Worm (Caenorhabditis elegans) whole organism, L2 larva: ENCODE measurements around the gene T02C12.5.

Experiments used
- C34F6.9 ChIP-seq: fragments of 150-350 bp; optimal IDR thresholded peaks from 2 replicates; lab custom pipeline; 2014; ENCODE audit warnings: missing biosample characterization, missing genetic modification characterization
- F13H6.1 ChIP-seq: sonication (generic microtip); optimal IDR thresholded peaks from 2 replicates; lab custom pipeline; 2016; ENCODE audit warnings: missing genetic modification characterization, missing compliant biosample characterization
- R02D3.7 ChIP-seq: fragments of 150-350 bp; optimal IDR thresholded peaks from 2 replicates; lab custom pipeline; 2014; ENCODE audit warnings: missing biosample characterization, missing genetic modification characterization
- Y55F3AM.14 ChIP-seq: fragments of 200-800 bp; sonication (Bioruptor generic); optimal IDR thresholded peaks from 2 replicates; lab custom pipeline; 2018; ENCODE audit warnings: mild to moderate bottlenecking, missing genetic modification characterization, missing compliant biosample characterization
- ZK546.5 ChIP-seq: sonication (generic microtip); optimal IDR thresholded peaks from 2 replicates; lab custom pipeline; 2017; ENCODE audit warnings: missing biosample characterization, missing genetic modification characterization
- alr-1 ChIP-seq: fragments of 150-350 bp; optimal IDR thresholded peaks from 2 replicates; lab custom pipeline; 2014; ENCODE audit warnings: missing biosample characterization, missing genetic modification characterization
- aly-2 ChIP-seq: fragments of 150-350 bp; optimal IDR thresholded peaks from 2 replicates; lab custom pipeline; 2014; ENCODE audit warnings: missing biosample characterization, missing genetic modification characterization
- ama-1 ChIP-seq: fragments of 150-350 bp; optimal IDR thresholded peaks from 2 replicates; lab custom pipeline; 2018; ENCODE audit warnings: inconsistent platforms
- blmp-1 ChIP-seq: sonication (generic microtip); optimal IDR thresholded peaks from 2 replicates; lab custom pipeline; 2017; ENCODE audit warnings: missing genetic modification characterization, mild to moderate bottlenecking, missing compliant biosample characterization, antibody characterized with exemption, moderate library complexity; ENCODE audit not compliant: insufficient read depth
- ceh-16 ChIP-seq: fragments of 150-350 bp; optimal IDR thresholded peaks from 2 replicates; lab custom pipeline; 2014; ENCODE audit warnings: missing biosample characterization, missing genetic modification characterization
- ceh-82 ChIP-seq: fragments of 150-350 bp; optimal IDR thresholded peaks from 2 replicates; lab custom pipeline; 2014; ENCODE audit warnings: missing biosample characterization, missing genetic modification characterization
- crh-2 ChIP-seq: sonication (generic microtip); optimal IDR thresholded peaks from 2 replicates; lab custom pipeline; 2017; ENCODE audit warnings: missing biosample characterization, missing genetic modification characterization
- dmd-4 ChIP-seq: sonication (generic microtip); optimal IDR thresholded peaks from 2 replicates; lab custom pipeline; 2017; ENCODE audit warnings: missing biosample characterization, missing genetic modification characterization
- egl-27 ChIP-seq: sonication (generic microtip); optimal IDR thresholded peaks from 3 replicates; lab custom pipeline; 2017; ENCODE audit warnings: missing biosample characterization, missing genetic modification reagents, missing genetic modification characterization
- elt-1 ChIP-seq: fragments of 150-350 bp; optimal IDR thresholded peaks from 2 replicates; lab custom pipeline; 2014; ENCODE audit warnings: missing biosample characterization, missing genetic modification characterization
- elt-3 ChIP-seq: sonication (generic microtip); optimal IDR thresholded peaks from 2 replicates; lab custom pipeline; 2017; ENCODE audit warnings: missing biosample characterization, missing genetic modification characterization
- fos-1 ChIP-seq: fragments of 150-350 bp; optimal IDR thresholded peaks from 2 replicates; lab custom pipeline; 2014; ENCODE audit warnings: missing biosample characterization, missing genetic modification characterization
- gmeb-1 ChIP-seq: fragments of 150-350 bp; optimal IDR thresholded peaks from 2 replicates; lab custom pipeline; 2014; ENCODE audit warnings: missing biosample characterization, missing genetic modification characterization
- lin-11 ChIP-seq: fragments of 150-350 bp; sonication (generic microtip); optimal IDR thresholded peaks from 2 replicates; lab custom pipeline; 2014; ENCODE audit warnings: missing biosample characterization, missing genetic modification characterization, inconsistent platforms, mixed read lengths
- lin-13 ChIP-seq: fragments of 150-350 bp; optimal IDR thresholded peaks from 2 replicates; lab custom pipeline; 2014; ENCODE audit warnings: missing biosample characterization, missing genetic modification reagents, missing genetic modification characterization
- lin-39 ChIP-seq: fragments of 150-350 bp; optimal IDR thresholded peaks from 2 replicates; lab custom pipeline; 2014; ENCODE audit warnings: missing biosample characterization, missing genetic modification reagents, missing genetic modification characterization
- lsy-2 ChIP-seq, 2 experiments: fragments of 150-350 bp in 1 of 2; sonication (generic microtip) in 1 of 2; optimal IDR thresholded peaks; 2 replicates each; lab custom pipeline; 2014 to 2017; ENCODE audit warnings: missing biosample characterization in 2 of 2, missing genetic modification characterization in 2 of 2
- mab-5 ChIP-seq: fragments of 150-350 bp; optimal IDR thresholded peaks from 2 replicates; lab custom pipeline; 2014; ENCODE audit warnings: missing biosample characterization, missing genetic modification characterization
- mbf-1 ChIP-seq: sonication (generic microtip); optimal IDR thresholded peaks from 2 replicates; lab custom pipeline; 2017; ENCODE audit warnings: missing biosample characterization, missing genetic modification characterization
- mdl-1 ChIP-seq, 2 experiments: fragments of 150-350 bp in 1 of 2; sonication (generic microtip) in 1 of 2; optimal IDR thresholded peaks; 2 replicates each; lab custom pipeline; 2017; ENCODE audit warnings: missing biosample characterization in 2 of 2, missing genetic modification characterization in 2 of 2
- nhr-10 ChIP-seq: sonication (generic microtip); optimal IDR thresholded peaks from 2 replicates; lab custom pipeline; 2017; ENCODE audit warnings: missing biosample characterization, missing genetic modification characterization
- nhr-11 ChIP-seq: fragments of 150-350 bp; optimal IDR thresholded peaks from 2 replicates; lab custom pipeline; 2014; ENCODE audit warnings: missing biosample characterization, missing genetic modification characterization
- nhr-12 ChIP-seq: fragments of 150-350 bp; optimal IDR thresholded peaks from 2 replicates; lab custom pipeline; 2014; ENCODE audit warnings: missing biosample characterization, missing genetic modification characterization
- nhr-129 ChIP-seq: fragments of 150-350 bp; optimal IDR thresholded peaks from 2 replicates; lab custom pipeline; 2014; ENCODE audit warnings: missing biosample characterization, missing genetic modification characterization
- nhr-21 ChIP-seq: fragments of 150-350 bp; optimal IDR thresholded peaks from 2 replicates; lab custom pipeline; 2014; ENCODE audit warnings: missing biosample characterization, missing genetic modification characterization
- nhr-23 ChIP-seq: fragments of 150-350 bp; optimal IDR thresholded peaks from 2 replicates; lab custom pipeline; 2014; ENCODE audit warnings: missing biosample characterization, missing genetic modification reagents, missing genetic modification characterization
- nhr-237 ChIP-seq: fragments of 150-350 bp; optimal IDR thresholded peaks from 2 replicates; lab custom pipeline; 2014; ENCODE audit warnings: missing biosample characterization, missing genetic modification characterization
- nhr-25 ChIP-seq: fragments of 150-350 bp; sonication (generic microtip); optimal IDR thresholded peaks from 3 replicates; lab custom pipeline; 2014; ENCODE audit warnings: missing biosample characterization, missing genetic modification characterization
- nhr-6 ChIP-seq: fragments of 150-350 bp; optimal IDR thresholded peaks from 2 replicates; lab custom pipeline; 2014; ENCODE audit warnings: missing biosample characterization, missing genetic modification characterization
- nhr-77 ChIP-seq: fragments of 150-350 bp; optimal IDR thresholded peaks from 2 replicates; lab custom pipeline; 2014; ENCODE audit warnings: missing biosample characterization, missing genetic modification characterization
- peb-1 ChIP-seq: fragments of 150-350 bp; optimal IDR thresholded peaks from 2 replicates; lab custom pipeline; 2014; ENCODE audit warnings: missing biosample characterization, missing genetic modification characterization
- sem-4 ChIP-seq: fragments of 150-350 bp; optimal IDR thresholded peaks from 2 replicates; lab custom pipeline; 2014; ENCODE audit warnings: missing biosample characterization, missing genetic modification reagents, missing genetic modification characterization
- skn-1 ChIP-seq: sonication (generic microtip); optimal IDR thresholded peaks from 2 replicates; lab custom pipeline; 2017; ENCODE audit warnings: missing biosample characterization, missing genetic modification characterization
- sma-3 ChIP-seq: sonication (generic microtip); optimal IDR thresholded peaks from 2 replicates; lab custom pipeline; 2016; ENCODE audit warnings: missing genetic modification reagents, missing genetic modification characterization, missing compliant biosample characterization
- sma-9 ChIP-seq, 2 experiments: fragments of 150-350 bp in 1 of 2; sonication (generic microtip) in 1 of 2; optimal IDR thresholded peaks; 2 replicates each; lab custom pipeline; 2014 to 2016; ENCODE audit warnings: missing genetic modification characterization in 2 of 2, mild to moderate bottlenecking in 1 of 2, missing biosample characterization in 1 of 2, missing compliant biosample characterization in 1 of 2, missing genetic modification reagents in 1 of 2, moderate library complexity in 1 of 2
- snpc-4 ChIP-seq: fragments of 150-350 bp; optimal IDR thresholded peaks from 2 replicates; lab custom pipeline; 2014; ENCODE audit warnings: missing biosample characterization, missing genetic modification characterization
- unc-39 ChIP-seq: fragments of 150-350 bp; optimal IDR thresholded peaks from 2 replicates; lab custom pipeline; 2014; ENCODE audit warnings: missing biosample characterization, missing genetic modification characterization
- unc-55 ChIP-seq: fragments of 150-350 bp; sonication (generic microtip); optimal IDR thresholded peaks from 3 replicates; lab custom pipeline; 2014; ENCODE audit warnings: missing biosample characterization, missing genetic modification reagents, missing genetic modification characterization
- unc-62 ChIP-seq: fragments of 150-350 bp; optimal IDR thresholded peaks from 2 replicates; lab custom pipeline; 2014; ENCODE audit warnings: missing biosample characterization, missing genetic modification reagents, missing genetic modification characterization
- zag-1 ChIP-seq: fragments of 150-350 bp; optimal IDR thresholded peaks from 2 replicates; lab custom pipeline; 2014; ENCODE audit warnings: missing biosample characterization, missing genetic modification characterization
- ztf-1 ChIP-seq: fragments of 200-800 bp; sonication (Bioruptor generic); conservative IDR thresholded peaks from 2 replicates; pipeline ENCODE4 v1.3.6; 2022; ENCODE audit warnings: missing genetic modification characterization, missing compliant biosample characterization
- ztf-11 ChIP-seq: sonication (generic microtip); optimal IDR thresholded peaks from 2 replicates; lab custom pipeline; 2017; ENCODE audit warnings: missing biosample characterization, missing genetic modification characterization
- ztf-4 ChIP-seq: fragments of 150-350 bp; optimal IDR thresholded peaks from 2 replicates; lab custom pipeline; 2014; ENCODE audit warnings: missing biosample characterization, missing genetic modification characterization

The T02C12.5 gene

ce11 chrIII:4018591-4019580 is 9.1 kb downstream of the T02C12.5 start (continued):
- TF ChIP-seq unc-62 (GFP tag; lab: Kevin White, UChicago), result no peak
- TF ChIP-seq nhr-11, result no peak
- no peak for TF ChIP-seq aly-2 (tag; lab: Kevin White, UChicago)
- no peak for TF ChIP-seq ama-1 (lab: Kevin White, UChicago)
- TF ChIP-seq, all 48 proteins: peak for 10

- TF ChIP-seq peb-1 (tag; lab: Kevin White, UChicago), result no peak
- peak; percentile 51 for TF ChIP-seq lin-11 (tag; lab: Kevin White, UChicago)
- TF ChIP-seq mbf-1 (tag; lab: Kevin White, UChicago), result no peak
- TF ChIP-seq lin-39 (tag; lab: Kevin White, UChicago), result peak; percentile 56
- TF ChIP-seq nhr-129 (tag; lab: Kevin White, UChicago), result peak; percentile 85
- peak; percentile 69 for TF ChIP-seq snpc-4 (tag; lab: Kevin White, UChicago)
- TF ChIP-seq mdl-1 (tag; optimal IDR thresholded peaks at IDR 0.05; lab: Kevin White, UChicago), result peak in 1 of 2 experiments; percentile 15
- no peak for TF ChIP-seq ceh-16 (tag; lab: Kevin White, UChicago)
- peak; percentile 63 for TF ChIP-seq nhr-6 (tag; lab: Kevin White, UChicago)
- no peak for TF ChIP-seq ztf-1 (GFP tag; lab: Robert Waterston, UW)
- TF ChIP-seq zag-1 (tag; lab: Kevin White, UChicago), result peak; percentile 74
- TF ChIP-seq unc-39 (tag; lab: Kevin White, UChicago), result no peak
- TF ChIP-seq nhr-25 (tag; lab: Kevin White, UChicago), result no peak
- no peak for TF ChIP-seq nhr-10 (tag; lab: Kevin White, UChicago)
- TF ChIP-seq lsy-2 (tag; optimal IDR thresholded peaks at IDR 0.05; lab: Kevin White, UChicago), result peak; percentile 62 to 75
- TF ChIP-seq egl-27, result no peak
- peak; percentile 88 for TF ChIP-seq unc-55 (GFP tag; lab: Kevin White, UChicago)
- peak; percentile 38 for TF ChIP-seq fos-1 (tag; lab: Kevin White, UChicago)
- TF ChIP-seq nhr-77 (tag; lab: Kevin White, UChicago), result no peak
- peak; percentile 4 for TF ChIP-seq crh-2 (tag; lab: Kevin White, UChicago)
- no peak for TF ChIP-seq nhr-23 (tag; lab: Kevin White, UChicago)
- TF ChIP-seq elt-1 (tag; lab: Kevin White, UChicago), result no peak
- TF ChIP-seq sma-9 (GFP tag; optimal IDR thresholded peaks at IDR 0.05; lab: Kevin White, UChicago), result peak; percentile 72
- no peak for TF ChIP-seq sma-9 (tag; optimal IDR thresholded peaks at IDR 0.05; lab: Kevin White, UChicago)
- TF ChIP-seq C34F6.9 (tag; lab: Kevin White, UChicago), result peak; percentile 87
- peak; percentile 71 for TF ChIP-seq sem-4 (tag; lab: Kevin White, UChicago)
- TF ChIP-seq nhr-12 (tag; lab: Kevin White, UChicago), result no peak
- TF ChIP-seq ztf-4 (tag; lab: Kevin White, UChicago), result no peak
- TF ChIP-seq mab-5 (tag; lab: Kevin White, UChicago), result peak; percentile 15
- no peak for TF ChIP-seq unc-62 (GFP tag; lab: Kevin White, UChicago)
- no peak for TF ChIP-seq skn-1 (tag; lab: Kevin White, UChicago)
- TF ChIP-seq dmd-4, result no peak
- no peak for TF ChIP-seq R02D3.7 (tag; lab: Kevin White, UChicago)
- no peak for TF ChIP-seq ama-1 (lab: Kevin White, UChicago)
- TF ChIP-seq lin-13 (GFP tag; lab: Kevin White, UChicago), result peak; percentile 2
- no peak for TF ChIP-seq Y55F3AM.14
- TF ChIP-seq ceh-82 (tag; lab: Kevin White, UChicago), result peak; percentile 6
- TF ChIP-seq nhr-21, result no peak
- TF ChIP-seq blmp-1 (tag; lab: Kevin White, UChicago), result no peak
- TF ChIP-seq aly-2 (tag; lab: Kevin White, UChicago), result no peak
- TF ChIP-seq alr-1 (tag; lab: Kevin White, UChicago), result no peak
- TF ChIP-seq ZK546.5 (tag; lab: Kevin White, UChicago), result no peak
- peak; percentile 14 for TF ChIP-seq ztf-11 (tag; lab: Kevin White, UChicago)
- no peak for TF ChIP-seq sma-3 (GFP tag; lab: Kevin White, UChicago)
- no peak for TF ChIP-seq elt-3
- peak; percentile 60 for TF ChIP-seq F13H6.1 (tag; lab: Kevin White, UChicago)
- peak; percentile 46 for TF ChIP-seq nhr-237
- TF ChIP-seq nhr-11, result no peak
- no peak for TF ChIP-seq gmeb-1 (tag; lab: Kevin White, UChicago)
These were observed 9.9 kb downstream of the T02C12.5 start for ce11 chrIII:4018095-4018498.
